Worm (Caenorhabditis elegans) whole organism, late embryonic: ENCODE results near the gene ugt-54.

ENCODE experiments used
- F13H6.1 ChIP-seq: sonication (generic microtip); optimal IDR thresholded peaks from 2 replicates; lab custom pipeline; 2016; ENCODE audit warnings: missing genetic modification characterization, missing compliant biosample characterization
- Y22D7AL.16 ChIP-seq: sonication (generic microtip); optimal IDR thresholded peaks from 2 replicates; lab custom pipeline; 2016; ENCODE audit warnings: missing genetic modification characterization, missing compliant biosample characterization
- ceh-18 ChIP-seq: sonication (generic microtip); optimal IDR thresholded peaks from 2 replicates; lab custom pipeline; 2016; ENCODE audit warnings: missing genetic modification characterization, missing compliant biosample characterization
- che-1 ChIP-seq: sonication (generic microtip); optimal IDR thresholded peaks from 2 replicates; lab custom pipeline; 2016; ENCODE audit warnings: mild to moderate bottlenecking, missing genetic modification characterization, missing compliant biosample characterization
- fkh-10 ChIP-seq: fragments of 150-350 bp; optimal IDR thresholded peaks from 2 replicates; lab custom pipeline; 2014; ENCODE audit warnings: missing biosample characterization, missing genetic modification reagents, missing genetic modification characterization
- hlh-30 ChIP-seq: sonication (generic microtip); optimal IDR thresholded peaks from 2 replicates; lab custom pipeline; 2017; ENCODE audit warnings: antibody characterized with exemption, missing genetic modification characterization, missing compliant biosample characterization; ENCODE audit not compliant: insufficient read depth
- rnt-1 ChIP-seq: sonication (generic microtip); optimal IDR thresholded peaks from 2 replicates; lab custom pipeline; 2016; ENCODE audit warnings: missing genetic modification characterization, missing compliant biosample characterization
- ztf-16 ChIP-seq: sonication (generic microtip); optimal IDR thresholded peaks from 2 replicates; lab custom pipeline; 2017; ENCODE audit warnings: missing genetic modification characterization, missing compliant biosample characterization

ce11 chrIV:10782014-10782413 lies 20.5 kb downstream of the ugt-54 start:
- TF ChIP-seq hlh-30 (tag; lab: Kevin White, UChicago) (no peak), F13H6.1 (tag; lab: Kevin White, UChicago) (no peak), ceh-18 (tag; lab: Kevin White, UChicago) (no peak), che-1 (tag; lab: Kevin White, UChicago) (no peak), ztf-16 (tag; lab: Kevin White, UChicago) (no peak), fkh-10 (no peak), Y22D7AL.16 (no peak), rnt-1 (tag; lab: Kevin White, UChicago) (no peak)
